Worm (Caenorhabditis elegans) whole organism, young adult: ENCODE data around the gene nhr-20.
A peak's percentile ranks its signal among the peaks of the same experiment; 100 is the strongest.

Experiments
- B0019.2 ChIP-seq: fragments of 200-800 bp; sonication (Bioruptor generic); conservative IDR thresholded peaks from 2 replicates; pipeline ENCODE4 v1.3.6; 2022; ENCODE audit warnings: missing genetic modification reagents, missing genetic modification characterization, missing compliant biosample characterization
- B0035.1 ChIP-seq: sonication (generic microtip); optimal IDR thresholded peaks from 2 replicates; lab custom pipeline; 2016; ENCODE audit warnings: missing genetic modification characterization, mild to moderate bottlenecking, missing compliant biosample characterization, missing genotype, missing genetic modification reagents
- F10E7.11 ChIP-seq: sonication (generic microtip); optimal IDR thresholded peaks from 2 replicates; lab custom pipeline; 2017; ENCODE audit warnings: mild to moderate bottlenecking, missing genetic modification characterization, moderate library complexity, missing compliant biosample characterization
- F23B12.7 ChIP-seq: sonication (generic microtip); optimal IDR thresholded peaks from 2 replicates; lab custom pipeline; 2017; ENCODE audit warnings: missing genetic modification characterization, mild to moderate bottlenecking, missing compliant biosample characterization, antibody characterized with exemption, moderate library complexity; ENCODE audit not compliant: insufficient read depth
- F39B2.1 ChIP-seq: fragments of 200-800 bp; sonication (Bioruptor generic); IDR thresholded peaks from 2 replicates; pipeline ENCODE4 v1.3.6; 2022; ENCODE audit warnings: missing genetic modification reagents, missing genetic modification characterization, missing compliant biosample characterization
- T07F8.4 ChIP-seq: sonication (generic microtip); optimal IDR thresholded peaks from 2 replicates; lab custom pipeline; 2016; ENCODE audit warnings: mild to moderate bottlenecking, missing genetic modification characterization, moderate library complexity, missing compliant biosample characterization
- Y53F4B.3 ChIP-seq: fragments of 200-800 bp; sonication (Bioruptor generic); IDR thresholded peaks from 2 replicates; pipeline ENCODE4 v1.3.6; 2022; ENCODE audit warnings: missing genetic modification reagents, missing genetic modification characterization, missing compliant biosample characterization
- Y53G8AR.9 ChIP-seq: fragments of 200-800 bp; sonication (Bioruptor generic); conservative IDR thresholded peaks from 2 replicates; pipeline ENCODE4 v1.3.6; 2022; ENCODE audit warnings: missing genetic modification reagents, missing genetic modification characterization, missing compliant biosample characterization
- Y67H2A.10 ChIP-seq: fragments of 200-800 bp; sonication (Bioruptor generic); conservative IDR thresholded peaks from 2 replicates; pipeline ENCODE4 v1.3.6; 2022; ENCODE audit warnings: missing genetic modification reagents, missing genetic modification characterization, missing compliant biosample characterization
- Y79H2A.3 ChIP-seq: fragments of 200-800 bp; sonication (Bioruptor generic); conservative IDR thresholded peaks from 2 replicates; pipeline ENCODE4 v1.3.6; 2022; ENCODE audit warnings: missing genetic modification reagents, missing genetic modification characterization, missing compliant biosample characterization
- Y95B8A.8 ChIP-seq: fragments of 200-800 bp; sonication (Bioruptor generic); IDR thresholded peaks from 2 replicates; pipeline ENCODE4 v1.3.6; 2022; ENCODE audit warnings: missing genetic modification reagents, missing genetic modification characterization, missing compliant biosample characterization
- ZK185.1 ChIP-seq: sonication (generic microtip); optimal IDR thresholded peaks from 2 replicates; lab custom pipeline; 2016; ENCODE audit warnings: mild to moderate bottlenecking, missing genetic modification characterization, missing compliant biosample characterization; ENCODE audit not compliant: poor library complexity, severe bottlenecking
- akir-1 ChIP-seq: fragments of 200-800 bp; sonication (Bioruptor generic); optimal IDR thresholded peaks from 2 replicates; lab custom pipeline; 2018; ENCODE audit warnings: mild to moderate bottlenecking, missing genetic modification characterization, moderate library complexity, missing compliant biosample characterization
- aptf-2 ChIP-seq: fragments of 200-800 bp; sonication (Bioruptor generic); conservative IDR thresholded peaks from 2 replicates; pipeline ENCODE4 v1.3.6; 2022; ENCODE audit warnings: missing genetic modification reagents, missing genetic modification characterization, missing compliant biosample characterization
- ceh-58 ChIP-seq: fragments of 200-800 bp; sonication (Bioruptor generic); IDR thresholded peaks from 2 replicates; pipeline ENCODE4 v1.3.6; 2022; ENCODE audit warnings: missing genetic modification characterization, missing compliant biosample characterization
- ceh-91 ChIP-seq: fragments of 200-800 bp; sonication (Bioruptor generic); IDR thresholded peaks from 2 replicates; pipeline ENCODE4 v1.3.6; 2022; ENCODE audit warnings: missing genetic modification reagents, missing genetic modification characterization, missing compliant biosample characterization
- die-1 ChIP-seq: sonication (generic microtip); optimal IDR thresholded peaks from 2 replicates; lab custom pipeline; 2016; ENCODE audit warnings: missing genotype, mild to moderate bottlenecking, missing genetic modification characterization, missing compliant biosample characterization
- ekl-4 ChIP-seq: fragments of 200-800 bp; sonication (Bioruptor generic); IDR thresholded peaks from 2 replicates; pipeline ENCODE4 v1.3.6; 2022; ENCODE audit warnings: missing genetic modification reagents, missing genetic modification characterization, missing compliant biosample characterization
- ets-4 ChIP-seq: fragments of 200-800 bp; sonication (Bioruptor generic); optimal IDR thresholded peaks from 2 replicates; lab custom pipeline; 2018; ENCODE audit warnings: mild to moderate bottlenecking, missing genetic modification characterization, missing compliant biosample characterization
- hrde-1 ChIP-seq: sonication (generic microtip); optimal IDR thresholded peaks from 2 replicates; lab custom pipeline; 2016; ENCODE audit warnings: missing genetic modification characterization, mild to moderate bottlenecking, missing compliant biosample characterization, moderate library complexity, missing genotype, missing genetic modification reagents, borderline replicate concordance
- lag-1 ChIP-seq: fragments of 200-800 bp; sonication (Bioruptor generic); IDR thresholded peaks from 2 replicates; pipeline ENCODE4 v1.3.6; 2022; ENCODE audit warnings: missing genetic modification reagents, missing genetic modification characterization, missing compliant biosample characterization
- let-526 ChIP-seq: fragments of 200-800 bp; sonication (Bioruptor generic); IDR thresholded peaks from 2 replicates; pipeline ENCODE4 v1.3.6; 2022; ENCODE audit warnings: missing genetic modification reagents, missing genetic modification characterization, missing compliant biosample characterization
- lin-26 ChIP-seq: fragments of 200-800 bp; sonication (Bioruptor generic); IDR thresholded peaks from 2 replicates; pipeline ENCODE4 v1.3.6; 2022; ENCODE audit warnings: missing genetic modification reagents, missing genetic modification characterization, missing compliant biosample characterization
- lin-35 ChIP-seq, 3 experiments: fragments of 150-350 bp in 2 of 3; sonication (generic microtip) in 1 of 3; optimal IDR thresholded peaks; 2 replicates each; lab custom pipeline; 2014 to 2018; ENCODE audit warnings: missing biosample characterization in 3 of 3, missing genetic modification characterization in 3 of 3, missing genetic modification reagents in 3 of 3
- lir-1 ChIP-seq: fragments of 200-800 bp; sonication (Bioruptor generic); conservative IDR thresholded peaks from 2 replicates; pipeline ENCODE4 v1.3.6; 2022; ENCODE audit warnings: missing genetic modification reagents, missing genetic modification characterization, missing compliant biosample characterization
- madf-3 ChIP-seq: fragments of 200-800 bp; sonication (Bioruptor generic); IDR thresholded peaks from 2 replicates; pipeline ENCODE4 v1.3.6; 2022; ENCODE audit warnings: missing genetic modification reagents, missing genetic modification characterization, missing compliant biosample characterization
- madf-6 ChIP-seq: fragments of 200-800 bp; sonication (Bioruptor generic); IDR thresholded peaks from 2 replicates; pipeline ENCODE4 v1.3.6; 2022; ENCODE audit warnings: missing genetic modification reagents, missing genetic modification characterization, missing compliant biosample characterization
- mxl-1 ChIP-seq: sonication (generic microtip); optimal IDR thresholded peaks from 2 replicates; lab custom pipeline; 2016; ENCODE audit warnings: missing genetic modification characterization, missing compliant biosample characterization
- nfya-1 ChIP-seq: sonication (generic microtip); optimal IDR thresholded peaks from 2 replicates; lab custom pipeline; 2017; ENCODE audit warnings: antibody characterized with exemption, missing compliant biosample characterization, missing genetic modification characterization, borderline replicate concordance; ENCODE audit not compliant: insufficient read depth
- nhr-120 ChIP-seq: fragments of 200-800 bp; sonication (Bioruptor generic); IDR thresholded peaks from 2 replicates; pipeline ENCODE4 v1.3.6; 2022; ENCODE audit warnings: missing genetic modification characterization, missing compliant biosample characterization
- nhr-179 ChIP-seq: sonication (generic microtip); optimal IDR thresholded peaks from 2 replicates; lab custom pipeline; 2016; ENCODE audit warnings: mild to moderate bottlenecking, missing genetic modification characterization, missing compliant biosample characterization
- nhr-90 ChIP-seq: sonication (generic microtip); optimal IDR thresholded peaks from 2 replicates; lab custom pipeline; 2016; ENCODE audit warnings: missing genotype, mild to moderate bottlenecking, missing genetic modification characterization, missing compliant biosample characterization
- pbrm-1 ChIP-seq: fragments of 200-800 bp; sonication (Bioruptor generic); IDR thresholded peaks from 2 replicates; pipeline ENCODE4 v1.3.6; 2022; ENCODE audit warnings: missing genetic modification reagents, missing genetic modification characterization, missing compliant biosample characterization
- pha-4 ChIP-seq: fragments of 150-350 bp; sonication (generic microtip); optimal IDR thresholded peaks from 2 replicates; lab custom pipeline; 2014; ENCODE audit warnings: missing biosample characterization, missing genetic modification reagents, missing genetic modification characterization
- rcor-1 ChIP-seq: fragments of 200-800 bp; sonication (Bioruptor generic); IDR thresholded peaks from 2 replicates; pipeline ENCODE4 v1.3.6; 2022; ENCODE audit warnings: missing genetic modification reagents, missing genetic modification characterization, missing compliant biosample characterization
- sdz-38 ChIP-seq: sonication (generic microtip); optimal IDR thresholded peaks from 2 replicates; lab custom pipeline; 2016; ENCODE audit warnings: missing genotype, missing genetic modification characterization, missing compliant biosample characterization
- sea-2 ChIP-seq: fragments of 200-800 bp; sonication (Bioruptor generic); IDR thresholded peaks from 2 replicates; pipeline ENCODE4 v1.3.6; 2022; ENCODE audit warnings: missing genetic modification characterization, missing compliant biosample characterization
- snpc-1.3 ChIP-seq: sonication (generic microtip); optimal IDR thresholded peaks from 2 replicates; lab custom pipeline; 2017; ENCODE audit warnings: missing genetic modification characterization, mild to moderate bottlenecking, missing compliant biosample characterization, antibody characterized with exemption, moderate library complexity, missing genotype, missing genetic modification reagents; ENCODE audit not compliant: insufficient read depth
- somi-1 ChIP-seq: fragments of 200-800 bp; sonication (Bioruptor generic); optimal IDR thresholded peaks from 2 replicates; lab custom pipeline; 2018; ENCODE audit warnings: mild to moderate bottlenecking, missing genetic modification characterization, missing compliant biosample characterization
- sptf-2 ChIP-seq: fragments of 200-800 bp; sonication (Bioruptor generic); optimal IDR thresholded peaks from 2 replicates; lab custom pipeline; 2018; ENCODE audit warnings: mild to moderate bottlenecking, missing genetic modification characterization, missing compliant biosample characterization
- xnd-1 ChIP-seq: sonication (generic microtip); optimal IDR thresholded peaks from 2 replicates; lab custom pipeline; 2016; ENCODE audit warnings: missing genotype, missing genetic modification reagents, missing genetic modification characterization, missing compliant biosample characterization
- ztf-18 ChIP-seq: sonication (generic microtip); optimal IDR thresholded peaks from 2 replicates; lab custom pipeline; 2016; ENCODE audit warnings: missing genotype, mild to moderate bottlenecking, missing genetic modification characterization, missing compliant biosample characterization
- ztf-3 ChIP-seq: fragments of 200-800 bp; sonication (Bioruptor generic); optimal IDR thresholded peaks from 2 replicates; lab custom pipeline; 2018; ENCODE audit warnings: mild to moderate bottlenecking, missing genetic modification characterization, missing compliant biosample characterization
- ztf-6 ChIP-seq: fragments of 200-800 bp; sonication (Bioruptor generic); IDR thresholded peaks from 2 replicates; pipeline ENCODE4 v1.3.6; 2022; ENCODE audit warnings: missing genetic modification reagents, missing genetic modification characterization, missing compliant biosample characterization

nhr-20 gene

ce11 chrIII:4281955-4282618 is 49.1 kb upstream of the nhr-20 start (continued):
- peak; percentile 94 for TF ChIP-seq ekl-4 (GFP tag; lab: Robert Waterston, UW)
- no peak for TF ChIP-seq madf-6 (GFP tag; lab: Robert Waterston, UW)
- peak; percentile 79 for TF ChIP-seq rcor-1 (GFP tag; lab: Robert Waterston, UW)
- TF ChIP-seq nhr-179: no peak
- TF ChIP-seq nhr-90 (tag; lab: Kevin White, UChicago): peak; percentile 89
- peak; percentile 61 for TF ChIP-seq akir-1
- TF ChIP-seq ztf-18 (tag; lab: Kevin White, UChicago): peak; percentile 82
- peak; percentile 100 for TF ChIP-seq somi-1 (GFP tag; lab: Kevin White, UChicago)
- no peak for TF ChIP-seq xnd-1
- TF ChIP-seq B0019.2: no peak
- no peak for TF ChIP-seq F23B12.7
- peak in 2 of 3 experiments; percentile 42 to 89 for TF ChIP-seq lin-35 (GFP tag; optimal IDR thresholded peaks at IDR 0.05; lab: Kevin White, UChicago)
- peak; percentile 58 for TF ChIP-seq ets-4
- TF ChIP-seq nhr-120 (GFP tag; lab: Robert Waterston, UW): no peak
- TF ChIP-seq pbrm-1 (GFP tag; lab: Robert Waterston, UW): peak; percentile 92
- peak; percentile 68 for TF ChIP-seq F10E7.11 (tag; lab: Kevin White, UChicago)
- TF ChIP-seq Y53F4B.3 (GFP tag; lab: Robert Waterston, UW): no peak
- TF ChIP-seq sptf-2 (GFP tag; lab: Kevin White, UChicago): no peak
- TF ChIP-seq Y79H2A.3: no peak
- peak; percentile 87 for TF ChIP-seq madf-3
- peak; percentile 86; the same call in 1 of the 2 replicates for TF ChIP-seq sea-2
- TF ChIP-seq sdz-38 (tag; lab: Kevin White, UChicago): no peak
- TF ChIP-seq lag-1 (GFP tag; lab: Robert Waterston, UW): peak; percentile 91; the same call in 1 of the 2 replicates
- peak; percentile 89 for TF ChIP-seq B0035.1 (tag; lab: Kevin White, UChicago)
- TF ChIP-seq hrde-1 (tag; lab: Kevin White, UChicago): no peak
- TF ChIP-seq ceh-91 (GFP tag; lab: Robert Waterston, UW): 0 out of 2 replicates have a peak, but pooled peaks have one; percentile 25
- TF ChIP-seq pha-4 (tag; lab: Kevin White, UChicago): peak; percentile 26
- peak; percentile 93 for TF ChIP-seq ztf-3 (GFP tag; lab: Kevin White, UChicago)
- no peak for TF ChIP-seq mxl-1
- peak; percentile 93 for TF ChIP-seq die-1
- TF ChIP-seq aptf-2 (GFP tag; lab: Robert Waterston, UW): 0 out of 2 replicates have a peak, but pooled peaks have one; percentile 31
- peak; percentile 68 for TF ChIP-seq let-526 (GFP tag; lab: Robert Waterston, UW)
- peak; percentile 67; the same call in 1 of the 2 replicates for TF ChIP-seq Y95B8A.8 (GFP tag; lab: Robert Waterston, UW)
- TF ChIP-seq F39B2.1 (GFP tag; lab: Robert Waterston, UW): no peak
- no peak for TF ChIP-seq ceh-58 (GFP tag; lab: Robert Waterston, UW)
- TF ChIP-seq ztf-6 (GFP tag; lab: Robert Waterston, UW): peak; percentile 69; the same call in 1 of the 2 replicates
- no peak; the same call in 1 of the 2 replicates for TF ChIP-seq Y67H2A.10 (GFP tag; lab: Robert Waterston, UW)
- TF ChIP-seq lin-26 (GFP tag; lab: Robert Waterston, UW): peak; percentile 81
- TF ChIP-seq lir-1 (GFP tag; lab: Robert Waterston, UW): peak; percentile 59; the same call in 1 of the 2 replicates
- no peak for TF ChIP-seq nfya-1 (tag; lab: Kevin White, UChicago)
- peak; percentile 92 for TF ChIP-seq Y53G8AR.9 (GFP tag; lab: Robert Waterston, UW)
- TF ChIP-seq T07F8.4 (tag; lab: Kevin White, UChicago): peak; percentile 13
- TF ChIP-seq snpc-1.3 (tag; lab: Kevin White, UChicago): no peak
- peak; percentile 24 for TF ChIP-seq ZK185.1 (tag; lab: Kevin White, UChicago)
